Worm (Caenorhabditis elegans): ENCODE data around the gene ppm-1.A.

- TF ChIP-seq ama-1 (optimal IDR thresholded peaks at IDR 0.05) (no peak), dmd-4 (tag; optimal IDR thresholded peaks at IDR 0.05) (no peak)
These were observed 20.2 kb upstream of the ppm-1.A start for ce11 chrV:10556362-10556761.

Data from whole organism, L2 larva.